Fruit fly (Drosophila melanogaster) whole organism, embryonic: ENCODE measurements around the gene Naxd.
A peak's percentile ranks its signal among the peaks of the same experiment; 100 is the strongest.

ENCODE experiments used
- Atf-2 ChIP-seq: fragments of 200-800 bp; sonication (Bioruptor generic); optimal IDR thresholded peaks from 2 replicates; lab custom pipeline; 2016; ENCODE audit warnings: missing biosample characterization, missing genetic modification characterization
- BtbVII ChIP-seq: fragments of 200-800 bp; sonication (Bioruptor generic); optimal IDR thresholded peaks from 3 replicates; lab custom pipeline; 2017; ENCODE audit warnings: missing biosample characterization, mild to moderate bottlenecking, missing genetic modification characterization
- CG10209 ChIP-seq: fragments of 200-800 bp; sonication (Bioruptor generic); optimal IDR thresholded peaks from 3 replicates; lab custom pipeline; 2017; ENCODE audit warnings: missing biosample characterization, mild to moderate bottlenecking, missing genetic modification characterization, missing genetic modification reagents
- CG10321 ChIP-seq: fragments of 200-800 bp; sonication (Bioruptor generic); IDR thresholded peaks from 2 replicates; pipeline ENCODE4 v1.3.6; 2022; ENCODE audit warnings: missing biosample characterization, missing genetic modification characterization
- CG10543 ChIP-seq: fragments of 200-800 bp; sonication (Bioruptor generic); optimal IDR thresholded peaks from 3 replicates; lab custom pipeline; 2017; ENCODE audit warnings: missing biosample characterization, mild to moderate bottlenecking, missing genetic modification characterization, moderate library complexity
- CG11723 ChIP-seq: fragments of 200-800 bp; sonication (Bioruptor generic); optimal IDR thresholded peaks from 2 replicates; lab custom pipeline; 2017; ENCODE audit warnings: missing biosample characterization, mild to moderate bottlenecking, missing genetic modification characterization
- CG12391 ChIP-seq: fragments of 200-800 bp; sonication (Bioruptor generic); optimal IDR thresholded peaks from 3 replicates; lab custom pipeline; 2018; ENCODE audit warnings: missing biosample characterization, mild to moderate bottlenecking, missing genetic modification characterization, moderate library complexity
- CG13296 ChIP-seq: fragments of 200-800 bp; sonication (Bioruptor generic); optimal IDR thresholded peaks from 3 replicates; lab custom pipeline; 2018; ENCODE audit warnings: missing biosample characterization, mild to moderate bottlenecking, missing genetic modification characterization
- CG1647 ChIP-seq: fragments of 200-800 bp; sonication (Bioruptor generic); optimal IDR thresholded peaks from 3 replicates; lab custom pipeline; 2016; ENCODE audit warnings: missing biosample characterization, missing genetic modification characterization
- CG16815 ChIP-seq: fragments of 200-800 bp; sonication (Bioruptor generic); optimal IDR thresholded peaks from 3 replicates; lab custom pipeline; 2017; ENCODE audit warnings: missing biosample characterization, mild to moderate bottlenecking, missing genetic modification characterization
- CG17361 ChIP-seq: fragments of 200-800 bp; sonication (Bioruptor generic); IDR thresholded peaks from 3 replicates; pipeline ENCODE4 v1.3.6; 2022; ENCODE audit warnings: missing biosample characterization, missing genetic modification characterization
- CG17568 ChIP-seq: fragments of 200-800 bp; sonication (Bioruptor generic); optimal IDR thresholded peaks from 2 replicates; lab custom pipeline; 2018; ENCODE audit warnings: missing biosample characterization, mild to moderate bottlenecking, missing genetic modification characterization, moderate library complexity
- CG2120 ChIP-seq: fragments of 200-800 bp; sonication (Bioruptor generic); optimal IDR thresholded peaks from 3 replicates; lab custom pipeline; 2016; ENCODE audit warnings: missing biosample characterization, missing genetic modification characterization
- CG2199 ChIP-seq: fragments of 200-800 bp; sonication (Bioruptor generic); IDR thresholded peaks from 3 replicates; pipeline ENCODE4 v1.3.6; 2022; ENCODE audit warnings: missing biosample characterization, missing genetic modification characterization
- CG2875 ChIP-seq: fragments of 200-800 bp; sonication (Bioruptor generic); optimal IDR thresholded peaks from 2 replicates; lab custom pipeline; 2017; ENCODE audit warnings: missing biosample characterization, mild to moderate bottlenecking, missing genetic modification characterization, missing genetic modification reagents
- CG33557 ChIP-seq: fragments of 200-800 bp; sonication (Bioruptor generic); optimal IDR thresholded peaks from 2 replicates; lab custom pipeline; 2019; ENCODE audit warnings: missing biosample characterization, mild to moderate bottlenecking, missing genetic modification characterization, moderate library complexity
- CG34422 ChIP-seq: fragments of 200-800 bp; sonication (Bioruptor generic); IDR thresholded peaks from 3 replicates; pipeline ENCODE4 v1.3.6; 2022; ENCODE audit warnings: missing biosample characterization, missing genetic modification characterization
- CG3847 ChIP-seq: fragments of 200-800 bp; sonication (Bioruptor generic); IDR thresholded peaks from 2 replicates; pipeline ENCODE4 v1.3.6; 2022; ENCODE audit warnings: missing biosample characterization, missing genetic modification characterization
- CG6254 ChIP-seq: fragments of 200-800 bp; sonication (Bioruptor generic); optimal IDR thresholded peaks from 3 replicates; lab custom pipeline; 2017; ENCODE audit warnings: mild to moderate bottlenecking, missing biosample characterization, missing genetic modification reagents, missing genetic modification characterization
- CG8281 ChIP-seq: fragments of 200-800 bp; sonication (Bioruptor generic); optimal IDR thresholded peaks from 2 replicates; lab custom pipeline; 2018; ENCODE audit warnings: missing biosample characterization, mild to moderate bottlenecking, missing genetic modification characterization, moderate library complexity
- CrebB ChIP-seq: fragments of 200-800 bp; sonication (Bioruptor generic); optimal IDR thresholded peaks from 3 replicates; lab custom pipeline; 2018; ENCODE audit warnings: missing biosample characterization, mild to moderate bottlenecking, missing genetic modification characterization
- Dip2 ChIP-seq: fragments of 200-800 bp; sonication (Bioruptor generic); IDR thresholded peaks from 2 replicates; pipeline ENCODE4 v1.3.6; 2022; ENCODE audit warnings: missing biosample characterization, missing genetic modification characterization
- Doc3 ChIP-seq: fragments of 200-800 bp; sonication (Bioruptor generic); IDR thresholded peaks from 3 replicates; pipeline ENCODE4 v1.3.6; 2022; ENCODE audit warnings: missing biosample characterization, missing genetic modification characterization; ENCODE audit not compliant: partially characterized antibody
- Drgx ChIP-seq: fragments of 200-800 bp; sonication (Bioruptor generic); IDR thresholded peaks from 2 replicates; pipeline ENCODE4 v1.3.6; 2022; ENCODE audit warnings: missing biosample characterization, missing genetic modification characterization
- E2f1 ChIP-seq: fragments of 200-800 bp; sonication (Bioruptor generic); IDR thresholded peaks from 2 replicates; pipeline ENCODE4 v1.3.6; 2022; ENCODE audit warnings: missing biosample characterization, missing genetic modification characterization
- MESR4 ChIP-seq: fragments of 200-800 bp; sonication (Bioruptor generic); optimal IDR thresholded peaks from 2 replicates; lab custom pipeline; 2018; ENCODE audit warnings: missing biosample characterization, mild to moderate bottlenecking, missing genetic modification characterization, moderate library complexity
- NC2β ChIP-seq: fragments of 200-800 bp; sonication (Bioruptor generic); optimal IDR thresholded peaks from 2 replicates; lab custom pipeline; 2016; ENCODE audit warnings: missing biosample characterization, missing genetic modification characterization
- NK7.1 ChIP-seq: fragments of 200-800 bp; sonication (Bioruptor generic); optimal IDR thresholded peaks from 3 replicates; lab custom pipeline; 2016; ENCODE audit warnings: missing biosample characterization, missing genetic modification characterization
- Nf-YC ChIP-seq: fragments of 200-800 bp; optimal IDR thresholded peaks from 3 replicates; lab custom pipeline; 2019; ENCODE audit warnings: missing biosample characterization, mild to moderate bottlenecking, missing genetic modification characterization, moderate library complexity
- Ptx1 ChIP-seq: fragments of 200-800 bp; sonication (Bioruptor generic); IDR thresholded peaks from 2 replicates; pipeline ENCODE4 v1.3.6; 2022; ENCODE audit warnings: missing biosample characterization, missing genetic modification characterization
- Sry-δ ChIP-seq: fragments of 200-800 bp; sonication (Bioruptor generic); optimal IDR thresholded peaks from 2 replicates; lab custom pipeline; 2016; ENCODE audit warnings: missing biosample characterization, missing genetic modification characterization
- cad ChIP-seq: fragments of >200 bp; optimal IDR thresholded peaks from 2 replicates; lab custom pipeline; 2017; ENCODE audit warnings: missing biosample characterization, missing genetic modification characterization
- cato ChIP-seq: fragments of 200-800 bp; sonication (Bioruptor generic); optimal IDR thresholded peaks from 2 replicates; lab custom pipeline; 2016; ENCODE audit warnings: missing biosample characterization, missing genetic modification characterization, borderline replicate concordance
- crc ChIP-seq: fragments of 200-800 bp; sonication (Bioruptor generic); optimal IDR thresholded peaks from 2 replicates; lab custom pipeline; 2016; ENCODE audit warnings: missing biosample characterization, missing genetic modification characterization
- dpn ChIP-seq, 2 experiments: fragments of 200-800 bp; sonication (Bioruptor generic); optimal IDR thresholded peaks; 3 replicates each; lab custom pipeline; 2016; ENCODE audit warnings: missing biosample characterization in 2 of 2, missing genetic modification characterization in 2 of 2
- fd3F ChIP-seq: fragments of 200-800 bp; sonication (Bioruptor generic); optimal IDR thresholded peaks from 2 replicates; lab custom pipeline; 2018; ENCODE audit warnings: missing biosample characterization, mild to moderate bottlenecking, missing genetic modification characterization, moderate library complexity
- fd64A ChIP-seq: fragments of 200-800 bp; sonication (Bioruptor generic); optimal IDR thresholded peaks from 3 replicates; lab custom pipeline; 2018; ENCODE audit warnings: missing biosample characterization, mild to moderate bottlenecking, missing genetic modification characterization
- fd96Cb ChIP-seq: fragments of 200-800 bp; sonication (Bioruptor generic); optimal IDR thresholded peaks from 2 replicates; lab custom pipeline; 2018; ENCODE audit warnings: missing biosample characterization, mild to moderate bottlenecking, missing genetic modification characterization, moderate library complexity
- gce ChIP-seq: fragments of 200-800 bp; sonication (Bioruptor generic); IDR thresholded peaks from 3 replicates; pipeline ENCODE4 v1.3.6; 2022; ENCODE audit warnings: missing biosample characterization, missing genetic modification characterization
- h ChIP-seq: fragments of >200 bp; optimal IDR thresholded peaks from 2 replicates; lab custom pipeline; 2017
- inv ChIP-seq: fragments of 200-800 bp; sonication (Bioruptor generic); IDR thresholded peaks from 2 replicates; pipeline ENCODE4 v1.3.6; 2022; ENCODE audit warnings: missing biosample characterization, missing genetic modification characterization; ENCODE audit not compliant: partially characterized antibody
- jing ChIP-seq: fragments of 200-800 bp; sonication (Bioruptor generic); optimal IDR thresholded peaks from 2 replicates; lab custom pipeline; 2018; ENCODE audit warnings: missing biosample characterization, mild to moderate bottlenecking, missing genetic modification characterization
- ken ChIP-seq: fragments of 200-800 bp; sonication (Bioruptor generic); IDR thresholded peaks from 3 replicates; pipeline ENCODE4 v1.3.6; 2022; ENCODE audit warnings: missing biosample characterization, missing genetic modification characterization
- klu ChIP-seq: fragments of 200-800 bp; sonication (Bioruptor generic); IDR thresholded peaks from 2 replicates; pipeline ENCODE4 v1.3.6; 2022; ENCODE audit warnings: missing biosample characterization, missing genetic modification characterization
- org-1 ChIP-seq: fragments of 200-800 bp; sonication (Bioruptor generic); optimal IDR thresholded peaks from 2 replicates; lab custom pipeline; 2017; ENCODE audit warnings: missing biosample characterization, missing genetic modification characterization
- run ChIP-seq: fragments of 200-800 bp; sonication (Bioruptor generic); optimal IDR thresholded peaks from 3 replicates; lab custom pipeline; 2018; ENCODE audit warnings: missing biosample characterization, mild to moderate bottlenecking, missing genetic modification characterization
- sd ChIP-seq: fragments of 200-800 bp; sonication (Bioruptor generic); optimal IDR thresholded peaks from 3 replicates; lab custom pipeline; 2018; ENCODE audit warnings: missing biosample characterization, mild to moderate bottlenecking, missing genetic modification characterization, moderate library complexity
- slbo ChIP-seq: fragments of 200-800 bp; sonication (Bioruptor generic); IDR thresholded peaks from 2 replicates; pipeline ENCODE4 v1.3.6; 2022; ENCODE audit warnings: missing biosample characterization, missing genetic modification characterization
- slp2 ChIP-seq: fragments of 200-800 bp; sonication (Bioruptor generic); optimal IDR thresholded peaks from 2 replicates; lab custom pipeline; 2016; ENCODE audit warnings: missing biosample characterization, missing genetic modification characterization
- stc ChIP-seq: fragments of 200-800 bp; sonication (Bioruptor generic); IDR thresholded peaks from 2 replicates; pipeline ENCODE4 v1.3.6; 2022; ENCODE audit warnings: missing biosample characterization, missing genetic modification characterization
- tin ChIP-seq: fragments of 200-800 bp; sonication (Bioruptor generic); optimal IDR thresholded peaks from 3 replicates; lab custom pipeline; 2016; ENCODE audit warnings: missing biosample characterization, missing genetic modification characterization
- tx ChIP-seq: fragments of 200-800 bp; sonication (Bioruptor generic); optimal IDR thresholded peaks from 2 replicates; lab custom pipeline; 2016; ENCODE audit warnings: missing biosample characterization, missing genetic modification characterization

Naxd gene

DNA sequence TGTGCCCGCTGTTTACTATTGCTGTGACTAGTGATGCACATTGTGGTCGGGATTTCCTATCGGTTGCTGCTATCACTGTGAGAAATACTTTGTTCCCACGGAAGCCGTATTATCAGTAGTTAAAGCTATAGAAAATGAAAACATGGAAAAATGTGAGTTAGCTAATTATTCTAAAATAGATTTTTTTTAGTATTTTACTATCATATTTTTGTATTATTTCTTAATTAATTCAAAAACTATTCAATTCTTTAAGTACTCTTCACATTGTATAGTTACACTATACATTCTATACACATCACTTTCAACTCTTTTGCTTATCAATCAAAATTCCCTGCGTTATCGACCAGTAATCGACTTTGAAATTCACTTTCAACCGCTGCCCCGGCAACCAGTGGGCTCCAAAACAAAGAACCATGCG lies at the start of gene Naxd, which contains the start of gene CG14079 (continued):
- TF ChIP-seq CG1647 (GFP tag; lab: Kevin White, UChicago) (no peak), stc (GFP tag; lab: Robert Waterston, UW) (0 out of 2 replicates have a peak, but pooled peaks have one; percentile 32), NC2β (GFP tag; lab: Kevin White, UChicago) (no peak), CG17568 (GFP tag; lab: Kevin White, UChicago) (no peak), cad (GFP tag; lab: Kevin White, UChicago) (no peak), inv (GFP tag; lab: Robert Waterston, UW) (no peak; the same call in 1 of the 2 replicates), fd3F (GFP tag; lab: Kevin White, UChicago) (peak; percentile 67), CG12391 (peak; percentile 81), CG16815 (GFP tag; lab: Kevin White, UChicago) (peak; percentile 58), CrebB (tag; lab: Kevin White, UChicago) (no peak), slp2 (GFP tag; lab: Kevin White, UChicago) (no peak), sd (tag; lab: Kevin White, UChicago) (no peak), CG2875 (no peak), Sry-δ (GFP tag; lab: Kevin White, UChicago) (peak; percentile 63), CG6254 (GFP tag; lab: Kevin White, UChicago) (no peak), CG13296 (GFP tag; lab: Kevin White, UChicago) (no peak), CG10321 (no peak), MESR4 (GFP tag; lab: Kevin White, UChicago) (no peak), run (no peak), CG10209 (peak; percentile 67), gce (GFP tag; lab: Robert Waterston, UW) (0 out of 3 replicates have a peak, but pooled peaks have one; percentile 25), E2f1 (peak; percentile 29; the same call in 1 of the 2 replicates), Nf-YC (tag; lab: Kevin White, UChicago) (no peak), BtbVII (GFP tag; lab: Kevin White, UChicago) (no peak), CG2120 (GFP tag; lab: Kevin White, UChicago) (peak; percentile 73), fd64A (GFP tag; lab: Kevin White, UChicago) (no peak), tin (GFP tag; lab: Kevin White, UChicago) (peak; percentile 37), fd96Cb (peak; percentile 26), tx (GFP tag; lab: Kevin White, UChicago) (no peak), CG17361 (GFP tag; lab: Robert Waterston, UW) (peak; percentile 55; the same call in 1 of the 3 replicates), CG34422 (GFP tag; lab: Robert Waterston, UW) (0 out of 3 replicates have a peak, but pooled peaks have one; percentile 31), Ptx1 (GFP tag; lab: Robert Waterston, UW) (peak; percentile 87), Doc3 (no peak), h (lab: Kevin White, UChicago) (no peak), ken (GFP tag; lab: Robert Waterston, UW) (peak; percentile 76), org-1 (GFP tag; lab: Kevin White, UChicago) (no peak), CG3847 (GFP tag; lab: Robert Waterston, UW) (peak; percentile 67), Atf-2 (GFP tag; lab: Kevin White, UChicago) (peak; percentile 5), CG2199 (no peak), CG33557 (GFP tag; lab: Kevin White, UChicago) (peak; percentile 27), jing (GFP tag; lab: Kevin White, UChicago) (no peak), Dip2 (no peak), cato (peak; percentile 53), crc (no peak), NK7.1 (GFP tag; lab: Kevin White, UChicago) (no peak), klu (GFP tag; lab: Robert Waterston, UW) (peak; percentile 31; the same call in 1 of the 2 replicates), CG8281 (tag; lab: Kevin White, UChicago) (no peak), CG10543 (no peak), slbo (GFP tag; lab: Robert Waterston, UW) (peak; percentile 87), dpn (GFP tag; optimal IDR thresholded peaks at IDR 0.05; lab: Kevin White, UChicago) (peak; percentile 34 to 70), CG11723 (GFP tag; lab: Kevin White, UChicago) (no peak), Drgx (GFP tag; lab: Robert Waterston, UW) (peak; percentile 73)
